Fruit fly (Drosophila melanogaster) whole organism, prepupa: ENCODE measurements around the gene mRpS35.

Experiments
- CG11294 ChIP-seq: fragments of 200-800 bp; sonication (Bioruptor generic); IDR thresholded peaks from 2 replicates; pipeline ENCODE4 v1.3.6; 2022; ENCODE audit warnings: missing biosample characterization, missing genetic modification characterization
- Hr4 ChIP-seq: fragments of 200-800 bp; sonication (Bioruptor generic); optimal IDR thresholded peaks from 3 replicates; lab custom pipeline; 2016; ENCODE audit warnings: missing biosample characterization, missing genetic modification characterization
- eg ChIP-seq: fragments of 200-800 bp; sonication (Bioruptor generic); IDR thresholded peaks from 3 replicates; pipeline ENCODE4 v1.3.6; 2022; ENCODE audit warnings: missing biosample characterization, missing genetic modification characterization
- salr ChIP-seq, 2 experiments: fragments of 200-800 bp; sonication (Bioruptor generic); optimal IDR thresholded peaks; 3 replicates each; lab custom pipeline; 2016 to 2018; ENCODE audit warnings: missing biosample characterization in 2 of 2, missing genetic modification characterization in 2 of 2, mild to moderate bottlenecking in 1 of 2

- peak; percentile 85 for TF ChIP-seq CG11294 (GFP tag; lab: Robert Waterston, UW)
- peak; percentile 93 for TF ChIP-seq eg (GFP tag; lab: Robert Waterston, UW)
- TF ChIP-seq Hr4 (GFP tag; lab: Kevin White, UChicago) = peak; percentile 34
- no peak for TF ChIP-seq salr (GFP tag; optimal IDR thresholded peaks at IDR 0.05; lab: Kevin White, UChicago)
Observed at dm6 chr3L:2805956-2806527, 25.3 kb downstream of the mRpS35 start.
